Fruit fly (Drosophila melanogaster) whole organism, embryonic: Measurements from ENCODE around the gene simj.

Source experiments
- Aef1 ChIP-seq: fragments of 200-800 bp; sonication (Bioruptor generic); IDR thresholded peaks from 3 replicates; pipeline ENCODE4 v1.3.6; 2022; ENCODE audit warnings: missing biosample characterization, missing genetic modification characterization
- CG11560 ChIP-seq: fragments of 200-800 bp; sonication (Bioruptor generic); IDR thresholded peaks from 3 replicates; pipeline ENCODE4 v1.3.6; 2022; ENCODE audit warnings: missing biosample characterization, missing genetic modification characterization
- CG14014 ChIP-seq: fragments of 200-800 bp; sonication (Bioruptor generic); IDR thresholded peaks from 2 replicates; pipeline ENCODE4 v1.3.6; 2022; ENCODE audit warnings: missing biosample characterization, missing genetic modification characterization
- CG17359 ChIP-seq: fragments of 200-800 bp; sonication (Bioruptor generic); optimal IDR thresholded peaks from 3 replicates; lab custom pipeline; 2018; ENCODE audit warnings: missing biosample characterization, mild to moderate bottlenecking, missing genetic modification characterization, moderate library complexity
- CG18764 ChIP-seq: fragments of 200-800 bp; sonication (Bioruptor generic); optimal IDR thresholded peaks from 3 replicates; lab custom pipeline; 2016; ENCODE audit warnings: missing biosample characterization, missing genetic modification characterization
- CG3847 ChIP-seq: fragments of 200-800 bp; sonication (Bioruptor generic); IDR thresholded peaks from 2 replicates; pipeline ENCODE4 v1.3.6; 2022; ENCODE audit warnings: missing biosample characterization, missing genetic modification characterization
- CG42726 ChIP-seq: fragments of 200-800 bp; sonication (Bioruptor generic); IDR thresholded peaks from 2 replicates; pipeline ENCODE4 v1.3.6; 2022; ENCODE audit warnings: missing biosample characterization, missing genetic modification characterization; ENCODE audit not compliant: partially characterized antibody
- CG4328 ChIP-seq: fragments of 200-800 bp; sonication (Bioruptor generic); optimal IDR thresholded peaks from 3 replicates; lab custom pipeline; 2017; ENCODE audit warnings: missing biosample characterization, missing genetic modification reagents, missing genetic modification characterization
- CG5245 ChIP-seq: fragments of 200-800 bp; sonication (Bioruptor generic); optimal IDR thresholded peaks from 3 replicates; lab custom pipeline; 2016; ENCODE audit warnings: missing biosample characterization, missing genetic modification characterization
- CG6854 ChIP-seq: fragments of 200-800 bp; sonication (Bioruptor generic); optimal IDR thresholded peaks from 3 replicates; lab custom pipeline; 2017; ENCODE audit warnings: missing biosample characterization, mild to moderate bottlenecking, missing genetic modification characterization
- CG8359 ChIP-seq: fragments of 200-800 bp; sonication (Bioruptor generic); optimal IDR thresholded peaks from 2 replicates; lab custom pipeline; 2017; ENCODE audit warnings: missing biosample characterization, mild to moderate bottlenecking, missing genetic modification characterization, borderline replicate concordance
- D ChIP-seq, 2 experiments: fragments of 200-800 bp in 1 of 2; fragments of >200 bp in 1 of 2; sonication (Bioruptor generic) in 1 of 2; optimal IDR thresholded peaks; 2 replicates in 1 of 2; 3 replicates in 1 of 2; lab custom pipeline; 2017; ENCODE audit warnings: mild to moderate bottlenecking in 1 of 2, missing biosample characterization in 1 of 2, missing genetic modification characterization in 1 of 2, missing genetic modification reagents in 1 of 2
- Drgx ChIP-seq: fragments of 200-800 bp; sonication (Bioruptor generic); IDR thresholded peaks from 2 replicates; pipeline ENCODE4 v1.3.6; 2022; ENCODE audit warnings: missing biosample characterization, missing genetic modification characterization
- ERR ChIP-seq: fragments of 200-800 bp; sonication (Bioruptor generic); optimal IDR thresholded peaks from 2 replicates; lab custom pipeline; 2016; ENCODE audit warnings: missing biosample characterization, missing genetic modification characterization
- HLHmδ ChIP-seq: fragments of 200-800 bp; sonication (Bioruptor generic); optimal IDR thresholded peaks from 2 replicates; lab custom pipeline; 2018; ENCODE audit warnings: missing biosample characterization, mild to moderate bottlenecking, missing genetic modification characterization, moderate library complexity
- Hey ChIP-seq: fragments of 200-800 bp; sonication (Bioruptor generic); optimal IDR thresholded peaks from 3 replicates; lab custom pipeline; 2018; ENCODE audit warnings: missing biosample characterization, mild to moderate bottlenecking, missing genetic modification characterization
- Hr3 ChIP-seq: fragments of 200-800 bp; sonication (Bioruptor generic); optimal IDR thresholded peaks from 3 replicates; lab custom pipeline; 2016; ENCODE audit warnings: missing biosample characterization, missing genetic modification characterization
- Mrtf ChIP-seq: fragments of 200-800 bp; sonication (Bioruptor generic); IDR thresholded peaks from 3 replicates; pipeline ENCODE4 v1.3.6; 2022; ENCODE audit warnings: missing biosample characterization, missing genetic modification characterization
- NK7.1 ChIP-seq: fragments of 200-800 bp; sonication (Bioruptor generic); optimal IDR thresholded peaks from 3 replicates; lab custom pipeline; 2016; ENCODE audit warnings: missing biosample characterization, missing genetic modification characterization
- Rfx ChIP-seq: fragments of 200-800 bp; sonication (Bioruptor generic); IDR thresholded peaks from 2 replicates; pipeline ENCODE4 v1.3.6; 2022; ENCODE audit warnings: missing biosample characterization, missing genetic modification characterization
- Vsx1 ChIP-seq: fragments of 200-800 bp; sonication (Bioruptor generic); optimal IDR thresholded peaks from 2 replicates; lab custom pipeline; 2017; ENCODE audit warnings: missing biosample characterization, mild to moderate bottlenecking, missing genetic modification characterization, missing genetic modification reagents
- YL-1 ChIP-seq: fragments of 200-800 bp; sonication (Bioruptor generic); optimal IDR thresholded peaks from 3 replicates; lab custom pipeline; 2017; ENCODE audit warnings: missing biosample characterization, mild to moderate bottlenecking, missing genetic modification characterization
- ap ChIP-seq: fragments of 200-800 bp; sonication (Bioruptor generic); IDR thresholded peaks from 2 replicates; pipeline ENCODE4 v1.3.6; 2022; ENCODE audit warnings: missing biosample characterization, missing genetic modification characterization
- az2 ChIP-seq: fragments of 200-800 bp; sonication (Bioruptor generic); optimal IDR thresholded peaks from 3 replicates; lab custom pipeline; 2016; ENCODE audit warnings: missing biosample characterization, missing genetic modification characterization
- btn ChIP-seq: fragments of 200-800 bp; sonication (Bioruptor generic); optimal IDR thresholded peaks from 2 replicates; lab custom pipeline; 2016; ENCODE audit warnings: missing biosample characterization, missing genetic modification characterization
- caup ChIP-seq: fragments of 200-800 bp; sonication (Bioruptor generic); optimal IDR thresholded peaks from 3 replicates; lab custom pipeline; 2017; ENCODE audit warnings: missing biosample characterization, mild to moderate bottlenecking, missing genetic modification characterization, moderate library complexity; ENCODE audit not compliant: severe bottlenecking
- chif ChIP-seq, 2 experiments: fragments of 200-800 bp; sonication (Bioruptor generic); optimal IDR thresholded peaks; 3 replicates each; lab custom pipeline; 2016; ENCODE audit warnings: missing biosample characterization in 2 of 2, missing genetic modification characterization in 2 of 2
- danr ChIP-seq: fragments of 200-800 bp; sonication (Bioruptor generic); IDR thresholded peaks from 2 replicates; pipeline ENCODE4 v1.3.6; 2022; ENCODE audit warnings: missing biosample characterization, missing genetic modification characterization
- dysf ChIP-seq: fragments of 200-800 bp; sonication (Bioruptor generic); IDR thresholded peaks from 3 replicates; pipeline ENCODE4 v1.3.6; 2022; ENCODE audit warnings: missing biosample characterization, missing genetic modification characterization
- ewg ChIP-seq: fragments of 200-800 bp; sonication (Bioruptor generic); optimal IDR thresholded peaks from 3 replicates; lab custom pipeline; 2017; ENCODE audit warnings: mild to moderate bottlenecking, missing biosample characterization, missing genetic modification reagents, missing genetic modification characterization
- gem ChIP-seq: fragments of 200-800 bp; sonication (Bioruptor generic); optimal IDR thresholded peaks from 2 replicates; lab custom pipeline; 2019; ENCODE audit warnings: missing biosample characterization, mild to moderate bottlenecking, missing genetic modification characterization, moderate library complexity
- gfzf ChIP-seq: fragments of 200-800 bp; sonication (Bioruptor generic); optimal IDR thresholded peaks from 2 replicates; lab custom pipeline; 2016; ENCODE audit warnings: missing biosample characterization, mild to moderate bottlenecking, missing genetic modification characterization, moderate library complexity
- hth ChIP-seq: fragments of >200 bp; optimal IDR thresholded peaks from 2 replicates; lab custom pipeline; 2017; ENCODE audit warnings: inconsistent platforms
- inv ChIP-seq: fragments of 200-800 bp; sonication (Bioruptor generic); IDR thresholded peaks from 2 replicates; pipeline ENCODE4 v1.3.6; 2022; ENCODE audit warnings: missing biosample characterization, missing genetic modification characterization; ENCODE audit not compliant: partially characterized antibody
- lab ChIP-seq: fragments of 200-800 bp; sonication (Bioruptor generic); optimal IDR thresholded peaks from 3 replicates; lab custom pipeline; 2017; ENCODE audit warnings: missing biosample characterization, missing genetic modification characterization, mild to moderate bottlenecking, moderate library complexity, missing genetic modification reagents
- lbe ChIP-seq: fragments of 200-800 bp; sonication (Bioruptor generic); optimal IDR thresholded peaks from 2 replicates; lab custom pipeline; 2016; ENCODE audit warnings: missing biosample characterization, mild to moderate bottlenecking, missing genetic modification characterization
- nerfin-2 ChIP-seq: fragments of 200-800 bp; sonication (Bioruptor generic); IDR thresholded peaks from 2 replicates; pipeline ENCODE4 v1.3.6; 2022; ENCODE audit warnings: missing biosample characterization, missing genetic modification characterization; ENCODE audit not compliant: partially characterized antibody
- nom ChIP-seq: fragments of 200-800 bp; sonication (Bioruptor generic); optimal IDR thresholded peaks from 2 replicates; lab custom pipeline; 2017; ENCODE audit warnings: missing biosample characterization, missing genetic modification characterization, mild to moderate bottlenecking, moderate library complexity, missing genetic modification reagents
- pan ChIP-seq, 4 experiments: fragments of >200 bp in 3 of 4; fragments of 200-800 bp in 1 of 4; sonication (Bioruptor generic) in 1 of 4; optimal IDR thresholded peaks in 3 of 4; IDR thresholded peaks in 1 of 4; 2 replicates each; pipeline versions ENCODE4 v1.3.6 to Lab custom; 2017 to 2022; ENCODE audit warnings: missing biosample characterization in 2 of 4, missing genetic modification characterization in 2 of 4, mixed read lengths in 1 of 4
- pita ChIP-seq: fragments of 200-800 bp; sonication (Bioruptor generic); optimal IDR thresholded peaks from 2 replicates; lab custom pipeline; 2017; ENCODE audit warnings: missing biosample characterization, mild to moderate bottlenecking, missing genetic modification characterization
- pzg ChIP-seq: fragments of 200-800 bp; sonication (Bioruptor generic); optimal IDR thresholded peaks from 3 replicates; lab custom pipeline; 2018; ENCODE audit warnings: missing biosample characterization, mild to moderate bottlenecking, missing genetic modification characterization, moderate library complexity
- rib ChIP-seq: fragments of 200-800 bp; sonication (Bioruptor generic); IDR thresholded peaks from 2 replicates; pipeline ENCODE4 v1.3.6; 2022; ENCODE audit warnings: missing biosample characterization, missing genetic modification characterization
- run ChIP-seq: fragments of 200-800 bp; sonication (Bioruptor generic); optimal IDR thresholded peaks from 3 replicates; lab custom pipeline; 2018; ENCODE audit warnings: missing biosample characterization, mild to moderate bottlenecking, missing genetic modification characterization
- stc ChIP-seq: fragments of 200-800 bp; sonication (Bioruptor generic); IDR thresholded peaks from 2 replicates; pipeline ENCODE4 v1.3.6; 2022; ENCODE audit warnings: missing biosample characterization, missing genetic modification characterization
- ttk ChIP-seq: fragments of 200-800 bp; sonication (Bioruptor generic); IDR thresholded peaks from 2 replicates; pipeline ENCODE4 v2.1.2; 2022; ENCODE audit warnings: missing biosample characterization, missing genetic modification characterization
- vnd ChIP-seq: fragments of 200-800 bp; sonication (Bioruptor generic); IDR thresholded peaks from 3 replicates; pipeline ENCODE4 v1.3.6; 2022; ENCODE audit warnings: missing biosample characterization, missing genetic modification characterization; ENCODE audit not compliant: partially characterized antibody
- zf30C ChIP-seq: fragments of 200-800 bp; sonication (Bioruptor generic); optimal IDR thresholded peaks from 3 replicates; lab custom pipeline; 2018; ENCODE audit warnings: missing biosample characterization, mild to moderate bottlenecking, missing genetic modification characterization

The simj gene

dm6 chr3L:10664511-10665062, at the start of gene simj (continued):
- TF ChIP-seq nerfin-2 (GFP tag; lab: Robert Waterston, UW) = peak; percentile 51
- TF ChIP-seq ewg (GFP tag; lab: Kevin White, UChicago) = peak; percentile 67
- TF ChIP-seq ap (GFP tag; lab: Robert Waterston, UW) = no peak
- TF ChIP-seq gfzf (GFP tag; lab: Kevin White, UChicago) = peak; percentile 98
- no peak for TF ChIP-seq btn
- peak; percentile 64 for TF ChIP-seq vnd (GFP tag; lab: Robert Waterston, UW)
- TF ChIP-seq pzg = peak; percentile 97
- peak; percentile 65 for TF ChIP-seq caup
- peak; percentile 42 for TF ChIP-seq Hey (tag; lab: Kevin White, UChicago)
- TF ChIP-seq stc (GFP tag; lab: Robert Waterston, UW) = no peak; the same call in 1 of the 2 replicates
- TF ChIP-seq az2 (GFP tag; lab: Kevin White, UChicago) = peak; percentile 13
- TF ChIP-seq lab (GFP tag; lab: Kevin White, UChicago) = peak; percentile 76
- peak; percentile 63; the same call in 1 of the 2 replicates for TF ChIP-seq CG14014
- no peak for TF ChIP-seq pan (optimal IDR thresholded peaks at IDR 0.05; lab: Kevin White, UChicago)
- TF ChIP-seq pan (GFP tag; optimal IDR thresholded peaks at IDR 0.05 in 1 of 2, IDR thresholded peaks at IDR 0.05 in 1 of 2) = peak in 1 of 2 experiments; percentile 27
- peak; percentile 28 for TF ChIP-seq CG4328 (GFP tag; lab: Kevin White, UChicago)
- no peak for TF ChIP-seq Vsx1
- TF ChIP-seq nom = peak; percentile 72
- TF ChIP-seq dysf (GFP tag; lab: Robert Waterston, UW) = 0 out of 3 replicates have a peak, but pooled peaks have one; percentile 9
- no peak for TF ChIP-seq danr
- no peak for TF ChIP-seq ttk (GFP tag; lab: Robert Waterston, UW)
- no peak for TF ChIP-seq NK7.1
- no peak for TF ChIP-seq Aef1
- peak; percentile 31 for TF ChIP-seq CG8359 (GFP tag; lab: Kevin White, UChicago)
- TF ChIP-seq Mrtf = no peak
- TF ChIP-seq run (tag; lab: Kevin White, UChicago) = peak; percentile 45
- TF ChIP-seq Hr3 = no peak
- TF ChIP-seq CG5245 (GFP tag; lab: Kevin White, UChicago) = no peak
- peak; percentile 6 for TF ChIP-seq zf30C (GFP tag; lab: Kevin White, UChicago)
- TF ChIP-seq CG18764 = peak; percentile 5
- no peak for TF ChIP-seq CG3847
- TF ChIP-seq Rfx = peak; percentile 80
- TF ChIP-seq ERR = peak; percentile 67
- peak; percentile 73 for TF ChIP-seq pita
- no peak for TF ChIP-seq YL-1 (GFP tag; lab: Kevin White, UChicago)
- peak; percentile 75 for TF ChIP-seq HLHmδ (GFP tag; lab: Kevin White, UChicago)
- TF ChIP-seq chif (GFP tag; optimal IDR thresholded peaks at IDR 0.05; lab: Kevin White, UChicago) = no peak
- TF ChIP-seq CG6854 (GFP tag; lab: Kevin White, UChicago) = no peak
- TF ChIP-seq CG11560 (tag; lab: Robert Waterston, UW) = no peak
- TF ChIP-seq hth = no peak
- peak; percentile 94 for TF ChIP-seq CG42726 (GFP tag; lab: Robert Waterston, UW)
- TF ChIP-seq CG17359 (tag; lab: Kevin White, UChicago) = peak; percentile 29
- TF ChIP-seq Drgx (GFP tag; lab: Robert Waterston, UW) = peak; percentile 34; the same call in 1 of the 2 replicates
- TF ChIP-seq inv (GFP tag; lab: Robert Waterston, UW) = peak; percentile 72
- no peak for TF ChIP-seq D (optimal IDR thresholded peaks at IDR 0.05; lab: Kevin White, UChicago)
- TF ChIP-seq D (GFP tag; optimal IDR thresholded peaks at IDR 0.05; lab: Kevin White, UChicago) = peak; percentile 58
- peak; percentile 70; the same call in 1 of the 2 replicates for TF ChIP-seq rib
- peak; percentile 8 for TF ChIP-seq gem (tag; lab: Kevin White, UChicago)
- TF ChIP-seq lbe (GFP tag; lab: Kevin White, UChicago) = peak; percentile 71
